Fruit fly (Drosophila melanogaster) whole organism, prepupa: Measurements from ENCODE around the gene CG11368.
A peak's percentile ranks its signal among the peaks of the same experiment; 100 is the strongest.

Source experiments
- CG10669 ChIP-seq: fragments of 200-800 bp; sonication (Bioruptor generic); optimal IDR thresholded peaks from 3 replicates; lab custom pipeline; 2018; ENCODE audit warnings: missing biosample characterization, mild to moderate bottlenecking, missing genetic modification characterization, moderate library complexity
- CG16779 ChIP-seq: fragments of 200-800 bp; sonication (Bioruptor generic); optimal IDR thresholded peaks from 3 replicates; lab custom pipeline; 2017; ENCODE audit warnings: missing biosample characterization, mild to moderate bottlenecking, missing genetic modification characterization
- CG6854 ChIP-seq: fragments of 200-800 bp; sonication (Bioruptor generic); optimal IDR thresholded peaks from 2 replicates; lab custom pipeline; 2017; ENCODE audit warnings: missing biosample characterization, mild to moderate bottlenecking, missing genetic modification characterization
- CG8319 ChIP-seq: fragments of 200-800 bp; sonication (Bioruptor generic); optimal IDR thresholded peaks from 3 replicates; lab custom pipeline; 2016; ENCODE audit warnings: missing biosample characterization, missing genetic modification characterization
- Eip93F ChIP-seq: fragments of 200-800 bp; sonication (Bioruptor generic); optimal IDR thresholded peaks from 2 replicates; lab custom pipeline; 2016; ENCODE audit warnings: missing biosample characterization, mild to moderate bottlenecking, missing genetic modification characterization
- OdsH ChIP-seq: fragments of 200-800 bp; sonication (Bioruptor generic); optimal IDR thresholded peaks from 3 replicates; lab custom pipeline; 2016; ENCODE audit warnings: missing biosample characterization, missing genetic modification characterization
- achi ChIP-seq: fragments of 200-800 bp; sonication (Bioruptor generic); optimal IDR thresholded peaks from 3 replicates; lab custom pipeline; 2016; ENCODE audit warnings: missing biosample characterization, missing genetic modification characterization
- pdm3 ChIP-seq: fragments of 200-800 bp; sonication (Bioruptor generic); optimal IDR thresholded peaks from 3 replicates; lab custom pipeline; 2016; ENCODE audit warnings: missing biosample characterization, missing genetic modification characterization

CG11368 gene

dm6 chrX:7490927-7491326, 38.9 kb downstream of the CG11368 start (continued):
- TF ChIP-seq OdsH (GFP tag; lab: Kevin White, UChicago) (peak; percentile 60), CG16779 (tag; lab: Kevin White, UChicago) (no peak), pdm3 (GFP tag; lab: Kevin White, UChicago) (peak; percentile 59), CG8319 (GFP tag; lab: Kevin White, UChicago) (peak; percentile 48), Eip93F (GFP tag; lab: Kevin White, UChicago) (peak; percentile 29), achi (GFP tag; lab: Kevin White, UChicago) (peak; percentile 58), CG10669 (GFP tag; lab: Kevin White, UChicago) (peak; percentile 74), CG6854 (GFP tag; lab: Kevin White, UChicago) (no peak)
